Worm (Caenorhabditis elegans): ENCODE measurements around the gene immt-2.

DNA sequence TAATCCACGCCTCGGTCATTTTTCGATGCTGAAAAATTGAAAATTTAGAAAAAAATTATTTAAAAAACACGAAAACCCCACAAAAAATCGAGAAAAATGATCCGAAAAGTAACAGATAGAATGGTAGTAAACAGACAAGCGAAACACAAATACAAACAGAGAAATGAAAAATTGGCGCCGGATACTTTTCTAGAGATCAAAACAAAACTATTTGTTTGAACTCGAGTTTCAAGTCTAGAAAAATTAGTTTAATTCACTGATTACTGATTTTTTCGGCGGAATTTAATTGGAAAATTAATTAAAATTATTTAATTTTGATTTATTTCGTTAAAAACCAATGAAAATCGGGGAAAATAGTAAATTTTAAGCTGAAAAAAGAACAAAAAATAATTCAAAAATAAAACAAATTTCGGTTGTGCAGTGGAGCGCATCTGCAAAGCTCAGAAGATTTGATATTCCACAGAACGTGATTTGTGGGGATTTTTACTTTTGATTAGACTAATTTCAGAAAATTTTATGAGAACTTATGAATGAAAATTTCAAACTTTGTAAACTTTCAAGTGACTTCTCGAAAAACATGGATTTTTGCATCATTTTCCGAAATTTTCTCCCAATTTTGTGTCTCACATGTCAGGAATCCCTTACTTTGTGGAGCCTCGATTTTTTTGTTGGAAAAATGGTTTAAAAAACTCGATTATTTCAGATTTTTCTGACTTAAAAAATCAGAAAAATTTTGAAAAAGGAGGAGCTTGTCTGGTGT is 42.7 kb upstream of the immt-2 start, which contains the start of gene gyg-2:
- TF ChIP-seq php-3 (GFP tag; IDR thresholded peaks at IDR 0.05): no peak
- TF ChIP-seq nhr-11 (tag; optimal IDR thresholded peaks at IDR 0.05): no peak

Measured in whole organism, L4 larva.